Worm (Caenorhabditis elegans) whole organism, L1 larva: ENCODE results near the gene srt-31.

Source experiments
- C34B4.2 ChIP-seq: sonication (generic microtip); optimal IDR thresholded peaks from 2 replicates; lab custom pipeline; 2017; ENCODE audit warnings: mild to moderate bottlenecking, missing genetic modification characterization, missing compliant biosample characterization
- F16B12.6 ChIP-seq: fragments of 150-350 bp; optimal IDR thresholded peaks from 2 replicates; lab custom pipeline; 2014; ENCODE audit warnings: missing biosample characterization, missing genetic modification characterization
- aha-1 ChIP-seq: fragments of 150-350 bp; optimal IDR thresholded peaks from 2 replicates; lab custom pipeline; 2014; ENCODE audit warnings: missing biosample characterization, missing genetic modification characterization
- alr-1 ChIP-seq: fragments of 200-800 bp; sonication (Bioruptor generic); optimal IDR thresholded peaks from 2 replicates; lab custom pipeline; 2018; ENCODE audit warnings: borderline replicate concordance, mild to moderate bottlenecking, missing genetic modification characterization, missing compliant biosample characterization
- ceh-63 ChIP-seq: fragments of 200-800 bp; sonication (Bioruptor generic); optimal IDR thresholded peaks from 2 replicates; lab custom pipeline; 2018; ENCODE audit warnings: mild to moderate bottlenecking, missing genetic modification characterization, missing compliant biosample characterization
- ceh-82 ChIP-seq, 3 experiments: fragments of 150-350 bp in 1 of 3; sonication (generic microtip) in 2 of 3; optimal IDR thresholded peaks; 2 replicates each; lab custom pipeline; 2014 to 2017; ENCODE audit warnings: missing biosample characterization in 3 of 3, missing genetic modification characterization in 3 of 3
- ceh-88 ChIP-seq: fragments of 200-800 bp; sonication (Bioruptor generic); IDR thresholded peaks from 2 replicates; pipeline ENCODE4 v1.3.6; 2022; ENCODE audit warnings: missing genetic modification characterization, missing compliant biosample characterization
- efl-1 ChIP-seq, 4 experiments: fragments of 150-350 bp; optimal IDR thresholded peaks in 3 of 4; peaks in 1 of 4; 1 replicate in 1 of 4; 2 replicates in 3 of 4; lab custom pipeline; 2014; ENCODE audit warnings: missing biosample characterization in 2 of 4, missing genetic modification characterization in 2 of 4, missing genetic modification reagents in 2 of 4
- egl-27 ChIP-seq, 2 experiments: fragments of 150-350 bp in 1 of 2; sonication (generic microtip); optimal IDR thresholded peaks; 3 replicates each; lab custom pipeline; 2017 to 2018; ENCODE audit warnings: missing biosample characterization in 2 of 2, missing genetic modification characterization in 2 of 2, missing genetic modification reagents in 2 of 2
- fkh-10 ChIP-seq: sonication (generic microtip); optimal IDR thresholded peaks from 2 replicates; lab custom pipeline; 2017; ENCODE audit warnings: missing biosample characterization, missing genetic modification reagents, missing genetic modification characterization
- fkh-4 ChIP-seq: sonication (generic microtip); optimal IDR thresholded peaks from 2 replicates; lab custom pipeline; 2016; ENCODE audit warnings: missing compliant biosample characterization, missing genetic modification characterization, borderline replicate concordance
- fos-1 ChIP-seq: fragments of 150-350 bp; optimal IDR thresholded peaks from 2 replicates; lab custom pipeline; 2014; ENCODE audit warnings: missing biosample characterization, missing genetic modification characterization
- grh-1 ChIP-seq: fragments of 200-800 bp; sonication (Bioruptor generic); IDR thresholded peaks from 2 replicates; pipeline ENCODE4 v1.3.6; 2022; ENCODE audit warnings: missing genetic modification reagents, missing genetic modification characterization, missing compliant biosample characterization
- hpl-2 ChIP-seq: fragments of 150-350 bp; optimal IDR thresholded peaks from 2 replicates; lab custom pipeline; 2014; ENCODE audit warnings: missing biosample characterization, missing genetic modification reagents, missing genetic modification characterization
- isw-1 ChIP-seq: fragments of 200-800 bp; sonication (Bioruptor generic); IDR thresholded peaks from 2 replicates; pipeline ENCODE4 v1.3.6; 2022; ENCODE audit warnings: missing genetic modification characterization, missing compliant biosample characterization
- lin-14 ChIP-seq: fragments of 200-800 bp; sonication (Bioruptor generic); optimal IDR thresholded peaks from 2 replicates; lab custom pipeline; 2018; ENCODE audit warnings: mild to moderate bottlenecking, missing genetic modification characterization, moderate library complexity, missing compliant biosample characterization
- lin-15B ChIP-seq: fragments of 150-350 bp; sonication (generic microtip); optimal IDR thresholded peaks from 3 replicates; lab custom pipeline; 2014; ENCODE audit warnings: missing biosample characterization, missing genetic modification characterization
- lin-39 ChIP-seq: fragments of 150-350 bp; optimal IDR thresholded peaks from 2 replicates; lab custom pipeline; 2014; ENCODE audit warnings: missing biosample characterization, missing genetic modification reagents, missing genetic modification characterization
- mab-9 ChIP-seq: fragments of 200-800 bp; sonication (Bioruptor generic); IDR thresholded peaks from 2 replicates; pipeline ENCODE4 v1.3.6; 2022; ENCODE audit warnings: missing genetic modification reagents, missing genetic modification characterization, missing compliant biosample characterization
- nhr-12 ChIP-seq: sonication (generic microtip); optimal IDR thresholded peaks from 2 replicates; lab custom pipeline; 2017; ENCODE audit warnings: missing biosample characterization, missing genetic modification characterization
- nhr-20 ChIP-seq: sonication (generic microtip); optimal IDR thresholded peaks from 2 replicates; lab custom pipeline; 2016; ENCODE audit warnings: mild to moderate bottlenecking, missing genetic modification characterization, missing compliant biosample characterization
- nhr-28 ChIP-seq: fragments of 150-350 bp; optimal IDR thresholded peaks from 2 replicates; lab custom pipeline; 2014; ENCODE audit warnings: missing biosample characterization, missing genetic modification characterization
- nhr-84 ChIP-seq: sonication (generic microtip); optimal IDR thresholded peaks from 2 replicates; lab custom pipeline; 2017; ENCODE audit warnings: missing biosample characterization, missing genetic modification characterization
- nhr-85 ChIP-seq: sonication (generic microtip); peaks from one replicate; lab custom pipeline; 2016; ENCODE audit warnings: missing genetic modification characterization, inconsistent platforms, missing compliant biosample characterization
- pag-3 ChIP-seq: sonication (generic microtip); optimal IDR thresholded peaks from 2 replicates; lab custom pipeline; 2017; ENCODE audit warnings: missing genetic modification characterization, mild to moderate bottlenecking, missing compliant biosample characterization, antibody characterized with exemption, borderline replicate concordance; ENCODE audit not compliant: insufficient read depth
- pax-3 ChIP-seq: fragments of 200-800 bp; sonication (Bioruptor generic); optimal IDR thresholded peaks from 2 replicates; lab custom pipeline; 2018; ENCODE audit warnings: mild to moderate bottlenecking, missing genetic modification characterization, moderate library complexity, missing compliant biosample characterization
- skn-1 ChIP-seq: fragments of 150-350 bp; optimal IDR thresholded peaks from 2 replicates; lab custom pipeline; 2014; ENCODE audit warnings: missing biosample characterization, missing genetic modification characterization
- snpc-4 ChIP-seq: fragments of 150-350 bp; optimal IDR thresholded peaks from 2 replicates; lab custom pipeline; 2014; ENCODE audit warnings: missing biosample characterization, missing genetic modification characterization
- snu-23 ChIP-seq: sonication (generic microtip); optimal IDR thresholded peaks from 2 replicates; lab custom pipeline; 2016; ENCODE audit warnings: missing genetic modification characterization, missing compliant biosample characterization
- sox-4 ChIP-seq: sonication (generic microtip); optimal IDR thresholded peaks from 2 replicates; lab custom pipeline; 2016; ENCODE audit warnings: missing genetic modification characterization, missing compliant biosample characterization
- sptf-1 ChIP-seq: fragments of 150-350 bp; optimal IDR thresholded peaks from 2 replicates; lab custom pipeline; 2014; ENCODE audit warnings: missing biosample characterization, missing genetic modification characterization
- swsn-7 ChIP-seq: sonication (generic microtip); optimal IDR thresholded peaks from 2 replicates; lab custom pipeline; 2016; ENCODE audit warnings: missing genetic modification characterization, missing compliant biosample characterization
- tlp-1 ChIP-seq: fragments of 150-350 bp; optimal IDR thresholded peaks from 2 replicates; lab custom pipeline; 2014; ENCODE audit warnings: missing biosample characterization, missing genetic modification characterization
- unc-130 ChIP-seq: fragments of 150-350 bp; optimal IDR thresholded peaks from 2 replicates; lab custom pipeline; 2017; ENCODE audit warnings: missing biosample characterization, missing genetic modification characterization, inconsistent platforms
- unc-30 ChIP-seq: sonication (generic microtip); optimal IDR thresholded peaks from 2 replicates; lab custom pipeline; 2017; ENCODE audit warnings: missing biosample characterization, missing genetic modification characterization
- unc-86 ChIP-seq: sonication (generic microtip); optimal IDR thresholded peaks from 2 replicates; lab custom pipeline; 2016; ENCODE audit warnings: missing genetic modification characterization, missing compliant biosample characterization
- unc-98 ChIP-seq: fragments of 200-800 bp; sonication (Bioruptor generic); IDR thresholded peaks from 2 replicates; pipeline ENCODE4 v1.3.6; 2022; ENCODE audit warnings: missing genetic modification characterization, missing compliant biosample characterization
- vab-15 ChIP-seq: sonication (generic microtip); optimal IDR thresholded peaks from 2 replicates; lab custom pipeline; 2017; ENCODE audit warnings: missing genotype, mild to moderate bottlenecking, missing genetic modification characterization, missing compliant biosample characterization
- xbp-1 ChIP-seq: sonication (generic microtip); optimal IDR thresholded peaks from 2 replicates; lab custom pipeline; 2016; ENCODE audit warnings: missing genetic modification characterization, missing compliant biosample characterization
- zag-1 ChIP-seq: fragments of 150-350 bp; optimal IDR thresholded peaks from 2 replicates; lab custom pipeline; 2014; ENCODE audit warnings: missing biosample characterization, missing genetic modification characterization
- zip-4 ChIP-seq: fragments of 200-800 bp; sonication (Bioruptor generic); optimal IDR thresholded peaks from 2 replicates; lab custom pipeline; 2018; ENCODE audit warnings: mild to moderate bottlenecking, missing genetic modification characterization, moderate library complexity, missing compliant biosample characterization
- ztf-11 ChIP-seq, 2 experiments: sonication (generic microtip); optimal IDR thresholded peaks; 2 replicates each; lab custom pipeline; 2016 to 2017; ENCODE audit warnings: missing genetic modification characterization in 2 of 2, missing biosample characterization in 1 of 2, missing compliant biosample characterization in 1 of 2
- ztf-4 ChIP-seq: fragments of 150-350 bp; optimal IDR thresholded peaks from 2 replicates; lab custom pipeline; 2014; ENCODE audit warnings: missing biosample characterization, missing genetic modification characterization

Gene srt-31

DNA sequence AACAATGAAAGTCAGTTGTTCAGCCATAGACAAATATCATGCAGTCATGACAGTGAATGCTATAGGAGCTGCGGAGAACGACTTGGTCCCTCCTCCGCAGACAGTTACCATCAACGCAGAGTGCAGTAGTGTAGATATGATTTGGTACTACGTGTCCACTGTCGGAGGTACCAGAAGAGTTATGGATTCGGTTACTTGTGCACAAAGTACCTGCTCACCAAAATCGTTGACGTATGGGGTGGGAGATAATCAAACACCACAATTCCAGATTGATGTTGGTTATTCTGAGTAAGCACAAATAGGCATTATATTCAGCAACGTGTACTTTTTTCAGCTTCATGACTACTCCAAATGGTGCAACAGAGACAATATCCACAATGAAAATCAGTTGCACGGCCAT lies 39.7 kb upstream of the srt-31 start:
- TF ChIP-seq nhr-84 (tag; lab: Kevin White, UChicago) (no peak), fkh-10 (GFP tag; lab: Kevin White, UChicago) (no peak)

DNA sequence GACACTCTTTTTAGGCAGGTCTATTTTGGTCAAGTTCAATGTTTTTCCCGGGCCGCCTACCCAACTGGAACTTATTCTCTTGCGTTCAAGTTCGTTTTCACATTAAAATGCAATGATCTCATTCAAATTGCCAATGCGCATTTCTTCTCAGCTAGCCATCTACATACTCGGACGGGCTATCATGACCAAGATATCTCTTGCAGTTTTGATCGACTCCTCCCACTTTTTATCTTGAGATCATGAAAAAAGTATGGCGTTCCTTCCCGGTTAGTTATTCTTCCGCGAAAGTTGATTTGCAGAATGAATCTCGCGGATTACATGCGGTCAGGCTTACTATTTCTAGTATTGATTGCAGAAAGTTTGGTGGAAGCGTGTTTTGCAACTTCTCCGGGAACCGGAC lies 38.8 kb upstream of the srt-31 start, which contains the start of gene B0554.2:
TSS of gene B0554.2 (plus strand) at position 301 of the 400 bp plus-strand sequence.
- TF ChIP-seq lin-39 (tag; lab: Kevin White, UChicago) (no peak), pag-3 (tag; lab: Kevin White, UChicago) (no peak)

DNA sequence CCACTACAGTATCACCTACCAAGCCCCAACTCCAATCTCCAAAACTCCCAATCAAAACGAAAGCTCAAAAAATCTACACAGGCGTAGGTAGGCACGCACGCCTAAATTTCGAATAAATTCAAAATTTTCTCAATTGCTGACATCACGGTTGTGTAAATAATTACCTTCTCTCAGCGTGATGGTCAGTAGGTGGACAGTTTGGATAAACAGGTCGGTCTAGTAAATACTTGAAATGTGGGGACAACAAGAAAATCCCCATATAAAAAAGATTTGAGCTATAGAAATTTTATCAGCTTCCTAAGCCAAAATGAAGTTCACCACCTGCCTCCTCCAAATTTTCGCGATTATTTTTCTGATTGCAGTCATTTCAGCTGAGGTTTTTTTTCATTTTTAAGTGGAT lies 34.6 kb upstream of the srt-31 start, which contains the start of gene B0554.1:
TSS of gene B0554.1 (plus strand) at position 301 of the 400 bp plus-strand sequence.
- no peak for TF ChIP-seq snpc-4
- no peak for TF ChIP-seq ceh-82 (tag; optimal IDR thresholded peaks at IDR 0.05; lab: Kevin White, UChicago)
- TF ChIP-seq fkh-4 (tag; lab: Kevin White, UChicago) = no peak
- TF ChIP-seq xbp-1 = no peak
- TF ChIP-seq unc-98 (GFP tag; lab: Robert Waterston, UW) = no peak
- TF ChIP-seq aha-1 (tag; lab: Kevin White, UChicago) = no peak
- no peak for TF ChIP-seq lin-14 (GFP tag; lab: Kevin White, UChicago)
- no peak for TF ChIP-seq zag-1 (tag; lab: Kevin White, UChicago)
- TF ChIP-seq sox-4 (tag; lab: Kevin White, UChicago) = no peak
- no peak for TF ChIP-seq fos-1 (tag; lab: Kevin White, UChicago)
- no peak for TF ChIP-seq unc-130
- TF ChIP-seq grh-1 (GFP tag; lab: Robert Waterston, UW) = no peak
- TF ChIP-seq C34B4.2 (tag; lab: Kevin White, UChicago) = no peak
- TF ChIP-seq nhr-20 (tag; lab: Kevin White, UChicago) = no peak
- TF ChIP-seq unc-86 (tag; lab: Kevin White, UChicago) = no peak
- TF ChIP-seq F16B12.6 (tag; lab: Kevin White, UChicago) = no peak
- TF ChIP-seq nhr-28 (tag; lab: Kevin White, UChicago) = no peak
- no peak for TF ChIP-seq lin-15B

DNA sequence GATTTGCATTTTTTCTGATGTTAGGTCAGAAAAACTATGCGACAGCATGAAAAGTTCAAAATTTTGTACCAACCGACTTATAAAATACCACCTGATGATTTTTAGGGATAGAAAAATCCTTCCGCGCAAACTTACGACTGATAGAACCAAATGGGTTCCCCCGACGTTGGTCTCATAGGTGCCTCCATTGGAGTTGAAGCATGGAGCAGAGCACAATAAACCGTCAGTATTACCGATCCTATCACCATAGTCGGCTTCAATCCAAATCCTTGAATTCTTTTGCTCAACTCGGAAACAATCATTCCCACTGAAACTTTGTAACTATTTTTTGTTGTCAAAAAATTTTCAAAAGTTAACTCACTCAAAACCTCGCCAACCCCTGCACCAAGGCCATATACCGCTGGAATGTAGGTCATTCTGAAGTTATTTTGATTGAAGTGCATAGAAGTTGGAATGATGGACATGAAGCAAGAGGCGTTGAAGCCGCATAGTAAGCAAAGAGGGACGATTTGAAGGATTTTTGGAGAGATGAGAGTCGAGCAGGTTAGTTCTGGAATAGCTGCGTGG lies 33.4 kb upstream of the srt-31 start:
- no peak for TF ChIP-seq nhr-85 (tag; lab: Kevin White, UChicago)
- no peak for TF ChIP-seq pax-3
- TF ChIP-seq zip-4 (GFP tag; lab: Kevin White, UChicago) = no peak
- no peak for TF ChIP-seq efl-1 (optimal IDR thresholded peaks at IDR 0.05; lab: Kevin White, UChicago)
- TF ChIP-seq efl-1 (GFP tag; optimal IDR thresholded peaks at IDR 0.05 in 1 of 2; lab: Kevin White, UChicago) = peak in 1 of 2 experiments; percentile 21
- no peak for TF ChIP-seq aha-1 (tag; lab: Kevin White, UChicago)

DNA sequence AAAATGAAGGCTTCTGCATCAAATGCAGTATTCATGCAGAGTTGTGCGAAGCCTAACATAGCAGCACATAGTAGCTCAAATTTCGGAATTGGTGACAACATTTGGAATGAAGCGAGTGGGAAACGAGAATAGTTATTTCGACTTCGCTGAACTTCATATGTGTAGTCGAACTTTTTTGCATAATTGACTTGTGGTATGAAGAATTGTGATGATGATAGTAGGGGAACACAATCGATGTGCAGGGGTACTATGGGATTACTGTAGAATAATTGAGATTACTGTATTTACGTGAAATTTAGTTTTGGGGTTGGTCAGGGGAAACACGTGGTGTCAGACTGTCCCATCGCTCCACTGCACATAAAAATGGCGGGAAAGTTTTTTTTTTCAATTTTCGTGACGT lies 31.8 kb upstream of the srt-31 start, which contains the start of gene B0554.7:
TSS of gene B0554.7 (minus strand) at position 101 of the 400 bp plus-strand sequence.
- TF ChIP-seq nhr-84 (tag; lab: Kevin White, UChicago) (no peak), unc-30 (tag; lab: Kevin White, UChicago) (no peak), mab-9 (no peak), nhr-12 (tag; lab: Kevin White, UChicago) (no peak), hpl-2 (GFP tag; lab: Kevin White, UChicago) (no peak), sox-4 (tag; lab: Kevin White, UChicago) (no peak), grh-1 (GFP tag; lab: Robert Waterston, UW) (no peak), xbp-1 (no peak), skn-1 (tag; lab: Kevin White, UChicago) (no peak)
- TF ChIP-seq, all 84 proteins: peak for 0

DNA sequence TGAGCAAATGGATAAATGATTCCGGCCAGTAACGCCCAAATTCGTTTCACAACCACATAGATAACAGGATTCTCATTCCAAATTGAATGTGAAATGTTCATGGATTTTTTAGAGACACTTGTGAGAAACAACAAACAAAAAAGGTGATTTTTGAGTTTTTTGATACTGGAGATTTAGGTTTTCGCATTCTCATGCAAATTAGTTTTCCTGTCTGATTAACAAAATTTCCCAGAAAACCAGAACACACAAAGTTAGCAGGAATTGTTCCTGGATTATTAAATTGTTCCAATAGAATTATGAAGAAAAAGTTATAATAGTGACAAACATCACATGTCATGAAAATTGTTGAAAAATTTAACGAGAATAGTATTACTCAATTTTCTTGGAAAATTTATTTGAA lies 29.5 kb upstream of the srt-31 start, which contains the start of gene srh-33:
TSS of gene srh-33 (minus strand) at position 101 of the 400 bp plus-strand sequence.
- TF ChIP-seq pag-3 (tag; lab: Kevin White, UChicago) (no peak), sox-4 (tag; lab: Kevin White, UChicago) (no peak), sptf-1 (tag; lab: Kevin White, UChicago) (no peak), egl-27 (tag; optimal IDR thresholded peaks at IDR 0.05; lab: Kevin White, UChicago) (no peak), swsn-7 (tag; lab: Kevin White, UChicago) (no peak), vab-15 (no peak), alr-1 (tag; lab: Kevin White, UChicago) (no peak), ceh-63 (GFP tag; lab: Kevin White, UChicago) (no peak), tlp-1 (no peak), ceh-88 (GFP tag; lab: Robert Waterston, UW) (no peak), isw-1 (GFP tag; lab: Robert Waterston, UW) (no peak), ztf-11 (tag; optimal IDR thresholded peaks at IDR 0.05; lab: Kevin White, UChicago) (no peak), ztf-4 (no peak), snu-23 (no peak), fkh-4 (tag; lab: Kevin White, UChicago) (no peak)
